Worm (Caenorhabditis elegans): ENCODE results near the gene cyp-31A5.

cyp-31A5 gene

DNA sequence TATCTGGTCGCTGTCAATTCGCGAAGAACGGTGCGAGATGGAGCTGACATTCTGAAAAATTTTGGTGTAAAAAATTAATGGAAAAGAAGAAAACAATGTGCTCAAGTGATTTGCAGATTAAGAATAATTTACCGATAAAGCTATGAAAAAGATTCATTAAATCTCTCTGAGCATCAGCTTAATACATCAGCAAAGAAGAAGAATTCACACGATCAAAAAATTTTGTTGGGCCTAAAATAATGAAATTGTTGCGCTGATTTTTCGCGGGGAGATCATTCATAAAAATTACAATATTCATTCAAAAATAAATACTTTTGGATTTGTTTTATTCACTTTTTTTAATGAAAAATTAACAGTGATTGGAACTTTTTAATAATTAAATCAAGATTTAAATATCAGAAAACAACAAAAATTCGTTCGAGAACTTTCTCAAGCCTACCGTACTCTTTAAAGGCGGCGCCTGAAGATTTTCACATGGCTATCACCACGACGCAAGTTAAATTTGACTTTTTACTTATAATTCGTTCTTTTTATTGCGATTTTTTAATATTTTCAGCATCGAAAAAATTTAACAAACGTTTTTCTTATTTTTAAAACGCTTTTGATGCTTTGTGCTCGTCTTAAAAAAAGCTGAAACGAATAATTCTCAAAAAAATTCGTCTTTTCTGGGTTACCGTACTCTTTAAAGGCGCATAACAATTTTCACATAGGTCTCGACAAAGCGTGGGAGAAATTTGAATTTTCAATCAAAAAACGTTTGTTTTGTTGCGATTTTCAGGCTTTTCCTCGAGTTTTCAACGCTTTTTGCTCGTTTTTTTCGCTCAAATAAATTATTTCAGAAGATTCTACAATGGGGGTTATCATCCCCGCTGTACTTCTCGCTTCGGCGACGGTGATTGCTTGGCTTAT is at the start of gene cyp-31A5, which contains the start of gene memi-2:
cyp-31A5 (plus strand) TSS at position 834 of the 909 bp plus-strand sequence.
memi-2 (minus strand) TSS at position 51 of the 909 bp plus-strand sequence.
- no peak for TF ChIP-seq unc-62 (GFP tag; optimal IDR thresholded peaks at IDR 0.05)
- no peak for TF ChIP-seq nhr-19 (GFP tag; conservative IDR thresholded peaks at IDR 0.05)
- no peak for TF ChIP-seq jun-1 (tag; optimal IDR thresholded peaks at IDR 0.05)
- no peak for TF ChIP-seq hlh-17 (GFP tag; optimal IDR thresholded peaks at IDR 0.05; ENCODE audit: borderline replicate concordance)
- TF ChIP-seq nhr-237 (tag; optimal IDR thresholded peaks at IDR 0.05): no peak
- TF ChIP-seq fkh-8 (tag; optimal IDR thresholded peaks at IDR 0.05): no peak
- TF ChIP-seq pag-3 (tag; optimal IDR thresholded peaks at IDR 0.05; ENCODE audit: borderline replicate concordance, insufficient read depth): no peak
- TF ChIP-seq snpc-4 (tag; optimal IDR thresholded peaks at IDR 0.05): no peak

ce11 chrIV:13353143-13353773 is 47.8 kb upstream of the cyp-31A5 start, which contains the start of the genes rec-8 and mex-5:
Gene rec-8 (minus strand): TSS chrIV:13353193.
Gene mex-5 (plus strand): TSS chrIV:13353723.
- TF ChIP-seq ces-1 (GFP tag; optimal IDR thresholded peaks at IDR 0.05) (no peak), mef-2 (tag; optimal IDR thresholded peaks at IDR 0.05) (no peak), C04F5.9 (tag; optimal IDR thresholded peaks at IDR 0.05) (no peak), tlp-1 (tag; optimal IDR thresholded peaks at IDR 0.05) (no peak), nhr-71 (tag; optimal IDR thresholded peaks at IDR 0.05) (no peak), efl-1 (optimal IDR thresholded peaks at IDR 0.05) (no peak), efl-1 (GFP tag; optimal IDR thresholded peaks at IDR 0.05 in 1 of 2) (no peak), snpc-4 (tag; optimal IDR thresholded peaks at IDR 0.05) (no peak), nhr-28 (tag; optimal IDR thresholded peaks at IDR 0.05) (no peak), aly-2 (tag; optimal IDR thresholded peaks at IDR 0.05) (no peak), F16B12.6 (tag; optimal IDR thresholded peaks at IDR 0.05) (no peak), efl-3 (GFP tag; optimal IDR thresholded peaks at IDR 0.05) (no peak), jun-1 (tag; optimal IDR thresholded peaks at IDR 0.05) (no peak), fkh-10 (GFP tag; optimal IDR thresholded peaks at IDR 0.05) (no peak), lin-13 (GFP tag; optimal IDR thresholded peaks at IDR 0.05) (no peak)

DNA sequence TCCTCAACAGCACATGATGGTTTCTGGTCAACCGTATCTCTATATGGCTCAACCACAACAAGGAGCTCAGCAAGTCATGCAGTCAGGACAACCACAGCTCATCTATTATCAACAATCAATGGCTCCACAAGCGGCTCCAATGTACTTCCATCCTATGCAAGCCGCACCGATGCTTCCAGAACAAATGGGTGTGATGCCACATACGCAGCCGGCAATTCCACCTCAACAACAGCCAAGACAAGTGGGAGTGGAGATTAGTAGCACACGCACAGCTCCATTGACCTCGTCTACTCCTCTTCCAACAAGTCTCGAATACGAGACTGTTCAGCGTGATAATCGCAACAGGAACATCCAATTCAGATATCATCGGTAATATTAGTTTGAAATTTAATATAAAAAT is 47.0 kb upstream of the cyp-31A5 start:
- no peak for TF ChIP-seq efl-1 (optimal IDR thresholded peaks at IDR 0.05)
- TF ChIP-seq efl-1 (GFP tag; optimal IDR thresholded peaks at IDR 0.05 in 1 of 2): peak in 1 of 2 experiments; percentile 91
- no peak for TF ChIP-seq unc-86 (tag; optimal IDR thresholded peaks at IDR 0.05)

DNA sequence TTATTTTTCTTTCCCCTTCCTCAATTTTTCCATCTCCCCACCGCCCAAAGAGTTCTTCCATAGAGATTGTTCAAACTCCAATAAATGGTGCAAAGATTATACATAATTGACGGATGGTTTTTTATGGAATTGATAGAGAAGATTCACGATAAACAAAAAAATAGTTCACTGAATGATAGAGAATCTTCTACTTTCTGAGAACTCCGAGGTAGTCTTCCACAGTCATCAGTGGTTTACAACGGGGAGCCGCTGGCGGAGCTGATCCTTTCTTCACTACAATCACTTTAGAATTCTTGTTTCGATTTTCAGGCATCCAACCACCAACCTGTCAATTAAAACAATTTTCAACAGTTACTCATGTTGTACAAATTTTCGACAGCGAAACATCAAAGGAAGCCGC is 45.1 kb upstream of the cyp-31A5 start:
- TF ChIP-seq fkh-10 (GFP tag; optimal IDR thresholded peaks at IDR 0.05) (no peak), pqm-1 (tag; optimal IDR thresholded peaks at IDR 0.05) (no peak), skn-1 (tag; optimal IDR thresholded peaks at IDR 0.05) (no peak), nhr-237 (tag; optimal IDR thresholded peaks at IDR 0.05) (no peak)

DNA sequence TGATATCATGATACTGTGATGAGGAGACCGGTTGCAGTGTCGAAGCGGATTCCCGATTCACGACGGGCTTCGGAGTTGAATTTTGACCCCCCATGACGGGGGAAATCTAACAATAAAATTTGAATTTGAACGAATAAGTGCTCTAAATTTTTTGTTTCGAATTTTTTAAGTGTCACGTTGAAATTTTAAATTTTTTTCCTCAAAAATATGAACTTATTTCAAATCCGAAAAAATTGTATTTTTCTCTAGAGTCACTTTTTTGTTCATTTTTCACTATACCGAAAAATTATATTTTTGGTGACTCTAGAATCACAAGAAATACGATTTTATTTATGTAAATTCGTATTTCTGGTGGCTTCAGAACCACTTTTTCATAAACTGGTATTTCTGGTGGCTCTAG is 42.6 kb upstream of the cyp-31A5 start, which contains the start of gene W02A2.8:
W02A2.8 (minus strand) TSS at position 101 of the 400 bp plus-strand sequence.
- no peak for TF ChIP-seq mef-2 (tag; optimal IDR thresholded peaks at IDR 0.05)
- TF ChIP-seq nhr-71 (tag; optimal IDR thresholded peaks at IDR 0.05): no peak
- no peak for TF ChIP-seq F16B12.6 (tag; optimal IDR thresholded peaks at IDR 0.05)

DNA sequence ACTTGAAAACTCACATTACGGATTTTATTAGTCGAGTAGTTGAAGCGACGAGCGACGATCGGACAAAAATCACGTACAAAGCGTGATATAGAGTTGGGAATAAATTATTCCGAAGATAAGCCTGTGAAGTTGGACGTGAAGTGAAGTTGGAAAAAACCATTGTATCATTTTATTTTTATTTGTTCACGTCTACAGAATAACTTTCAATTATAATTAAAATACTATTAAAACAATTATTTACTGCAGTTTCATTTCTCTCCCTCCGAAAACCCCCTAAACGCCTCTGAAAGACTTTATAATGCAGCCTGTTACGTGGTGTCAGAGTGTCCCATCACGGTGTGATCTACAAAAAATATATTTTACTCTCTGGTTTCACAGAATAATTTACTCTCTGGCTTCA is 40.9 kb upstream of the cyp-31A5 start, which contains the start of gene Y62E10A.3:
Y62E10A.3 (minus strand) TSS at position 101 of the 400 bp plus-strand sequence.
- TF ChIP-seq blmp-1 (tag; optimal IDR thresholded peaks at IDR 0.05) (no peak), swsn-7 (tag; optimal IDR thresholded peaks at IDR 0.05) (no peak), ztf-11 (tag; optimal IDR thresholded peaks at IDR 0.05) (no peak), vab-15 (tag; optimal IDR thresholded peaks at IDR 0.05) (no peak), fkh-4 (tag; optimal IDR thresholded peaks at IDR 0.05; ENCODE audit: borderline replicate concordance) (no peak), nhr-77 (tag; optimal IDR thresholded peaks at IDR 0.05) (no peak), mep-1 (tag; optimal IDR thresholded peaks at IDR 0.05) (no peak), hlh-17 (GFP tag; optimal IDR thresholded peaks at IDR 0.05; ENCODE audit: borderline replicate concordance) (no peak), pqm-1 (tag; optimal IDR thresholded peaks at IDR 0.05) (no peak), dpl-1 (GFP tag; optimal IDR thresholded peaks at IDR 0.05) (no peak), tlp-1 (tag; optimal IDR thresholded peaks at IDR 0.05) (no peak), unc-98 (GFP tag; IDR thresholded peaks at IDR 0.05) (no peak), lir-3 (tag; optimal IDR thresholded peaks at IDR 0.05; ENCODE audit: poor library complexity) (no peak), mdl-1 (tag; optimal IDR thresholded peaks at IDR 0.05) (no peak), C16A3.4 (tag; optimal IDR thresholded peaks at IDR 0.05) (no peak)
